Fruit fly (Drosophila melanogaster) whole organism, embryonic: ENCODE data around the gene Men.

ENCODE experiments used
- CG10959 ChIP-seq: fragments of 200-800 bp; sonication (Bioruptor generic); IDR thresholded peaks from 2 replicates; pipeline ENCODE4 v1.3.6; 2022; ENCODE audit warnings: missing biosample characterization, missing genetic modification characterization
- CG11085 ChIP-seq: fragments of 200-800 bp; sonication (Bioruptor generic); IDR thresholded peaks from 2 replicates; pipeline ENCODE4 v1.3.6; 2022; ENCODE audit warnings: missing biosample characterization, missing genetic modification characterization
- CG13296 ChIP-seq: fragments of 200-800 bp; sonication (Bioruptor generic); optimal IDR thresholded peaks from 3 replicates; lab custom pipeline; 2018; ENCODE audit warnings: missing biosample characterization, mild to moderate bottlenecking, missing genetic modification characterization
- CG15601 ChIP-seq: fragments of 200-800 bp; sonication (Bioruptor generic); optimal IDR thresholded peaks from 3 replicates; lab custom pipeline; 2019; ENCODE audit warnings: missing biosample characterization, mild to moderate bottlenecking, missing genetic modification characterization, moderate library complexity
- CG17612 ChIP-seq: fragments of 200-800 bp; sonication (Bioruptor generic); IDR thresholded peaks from 2 replicates; pipeline ENCODE4 v1.3.6; 2022; ENCODE audit warnings: missing biosample characterization, missing genetic modification characterization
- CG2199 ChIP-seq: fragments of 200-800 bp; sonication (Bioruptor generic); IDR thresholded peaks from 3 replicates; pipeline ENCODE4 v1.3.6; 2022; ENCODE audit warnings: missing biosample characterization, missing genetic modification characterization
- CG32772 ChIP-seq: fragments of 200-800 bp; sonication (Bioruptor generic); IDR thresholded peaks from 2 replicates; pipeline ENCODE4 v1.3.6; 2022; ENCODE audit warnings: missing biosample characterization, missing genetic modification characterization
- CG42726 ChIP-seq: fragments of 200-800 bp; sonication (Bioruptor generic); IDR thresholded peaks from 2 replicates; pipeline ENCODE4 v1.3.6; 2022; ENCODE audit warnings: missing biosample characterization, missing genetic modification characterization; ENCODE audit not compliant: partially characterized antibody
- CG4328 ChIP-seq: fragments of 200-800 bp; sonication (Bioruptor generic); optimal IDR thresholded peaks from 3 replicates; lab custom pipeline; 2017; ENCODE audit warnings: missing biosample characterization, missing genetic modification reagents, missing genetic modification characterization
- CG4404 ChIP-seq: fragments of 200-800 bp; sonication (Bioruptor generic); IDR thresholded peaks from 2 replicates; pipeline ENCODE4 v1.3.6; 2022; ENCODE audit warnings: missing biosample characterization, missing genetic modification characterization
- CG8478 ChIP-seq: fragments of >200 bp; optimal IDR thresholded peaks from 2 replicates; lab custom pipeline; 2018
- CG8924 ChIP-seq: fragments of 200-800 bp; optimal IDR thresholded peaks from 3 replicates; lab custom pipeline; 2019; ENCODE audit warnings: missing biosample characterization, mild to moderate bottlenecking, missing genetic modification characterization, moderate library complexity
- CG9797 ChIP-seq: fragments of 200-800 bp; sonication (Bioruptor generic); optimal IDR thresholded peaks from 3 replicates; lab custom pipeline; 2018; ENCODE audit warnings: missing biosample characterization, mild to moderate bottlenecking, missing genetic modification characterization
- CrebB ChIP-seq: fragments of 200-800 bp; sonication (Bioruptor generic); optimal IDR thresholded peaks from 3 replicates; lab custom pipeline; 2018; ENCODE audit warnings: missing biosample characterization, mild to moderate bottlenecking, missing genetic modification characterization
- Dp ChIP-seq: fragments of 200-800 bp; sonication (Bioruptor generic); optimal IDR thresholded peaks from 2 replicates; lab custom pipeline; 2018; ENCODE audit warnings: missing biosample characterization, mild to moderate bottlenecking, missing genetic modification characterization, moderate library complexity
- E2f2 ChIP-seq: fragments of 200-800 bp; sonication (Bioruptor generic); IDR thresholded peaks from 2 replicates; pipeline ENCODE4 v1.3.6; 2022; ENCODE audit warnings: missing biosample characterization, missing genetic modification characterization
- Fer2 ChIP-seq: fragments of 200-800 bp; sonication (Bioruptor generic); optimal IDR thresholded peaks from 2 replicates; lab custom pipeline; 2018; ENCODE audit warnings: missing biosample characterization, mild to moderate bottlenecking, missing genetic modification characterization, moderate library complexity
- H2.0 ChIP-seq: fragments of 200-800 bp; sonication (Bioruptor generic); IDR thresholded peaks from 2 replicates; pipeline ENCODE4 v1.3.6; 2022; ENCODE audit warnings: missing biosample characterization, missing genetic modification characterization
- Hmr ChIP-seq: fragments of 200-800 bp; sonication (Bioruptor generic); optimal IDR thresholded peaks from 3 replicates; lab custom pipeline; 2017; ENCODE audit warnings: mild to moderate bottlenecking, missing biosample characterization, missing genetic modification reagents, missing genetic modification characterization
- Hr78 ChIP-seq, 2 experiments: fragments of 200-800 bp in 1 of 2; fragments of >200 bp in 1 of 2; sonication (Bioruptor generic) in 1 of 2; optimal IDR thresholded peaks; 2 replicates each; lab custom pipeline; 2017 to 2019; ENCODE audit warnings: missing biosample characterization in 2 of 2, missing genetic modification characterization in 2 of 2, mild to moderate bottlenecking in 1 of 2, moderate library complexity in 1 of 2
- MBD-R2 ChIP-seq: fragments of 200-800 bp; sonication (Bioruptor generic); IDR thresholded peaks from 2 replicates; pipeline ENCODE4 v1.3.6; 2022; ENCODE audit warnings: missing biosample characterization, missing genetic modification characterization
- MESR4 ChIP-seq: fragments of 200-800 bp; sonication (Bioruptor generic); optimal IDR thresholded peaks from 2 replicates; lab custom pipeline; 2018; ENCODE audit warnings: missing biosample characterization, mild to moderate bottlenecking, missing genetic modification characterization, moderate library complexity
- Med ChIP-seq: fragments of 200-800 bp; sonication (Bioruptor generic); peaks from one replicate; lab custom pipeline; 2016; ENCODE audit warnings: missing biosample characterization, missing genetic modification characterization, mild to moderate bottlenecking, inconsistent platforms, moderate library complexity
- Myb ChIP-seq: fragments of 200-800 bp; sonication (Bioruptor generic); optimal IDR thresholded peaks from 2 replicates; lab custom pipeline; 2016; ENCODE audit warnings: missing biosample characterization, missing genetic modification characterization
- Sry-β ChIP-seq: fragments of 200-800 bp; sonication (Bioruptor generic); optimal IDR thresholded peaks from 2 replicates; lab custom pipeline; 2018; ENCODE audit warnings: missing biosample characterization, mild to moderate bottlenecking, missing genetic modification characterization, moderate library complexity
- Taf1 ChIP-seq: fragments of 200-800 bp; sonication (Bioruptor generic); IDR thresholded peaks from 2 replicates; pipeline ENCODE4 v1.3.6; 2022; ENCODE audit warnings: missing biosample characterization, missing genetic modification characterization
- bigmax ChIP-seq: fragments of 200-800 bp; sonication (Bioruptor generic); optimal IDR thresholded peaks from 2 replicates; lab custom pipeline; 2018; ENCODE audit warnings: missing biosample characterization, mild to moderate bottlenecking, missing genetic modification characterization
- chinmo ChIP-seq: fragments of 200-800 bp; sonication (Bioruptor generic); IDR thresholded peaks from 4 replicates; pipeline ENCODE4 v1.3.6; 2022; ENCODE audit warnings: missing biosample characterization, missing genetic modification characterization; ENCODE audit not compliant: partially characterized antibody
- ci ChIP-seq: fragments of 200-800 bp; sonication (Bioruptor generic); IDR thresholded peaks from 3 replicates; pipeline ENCODE4 v1.3.6; 2022; ENCODE audit warnings: missing biosample characterization, missing genetic modification characterization
- cwo ChIP-seq: fragments of 200-800 bp; sonication (Bioruptor generic); optimal IDR thresholded peaks from 3 replicates; lab custom pipeline; 2017; ENCODE audit warnings: missing biosample characterization, missing genetic modification characterization, mild to moderate bottlenecking, moderate library complexity, missing genetic modification reagents
- ems ChIP-seq: fragments of 200-800 bp; sonication (Bioruptor generic); optimal IDR thresholded peaks from 3 replicates; lab custom pipeline; 2016; ENCODE audit warnings: missing biosample characterization, missing genetic modification characterization
- esg ChIP-seq: fragments of 200-800 bp; sonication (Bioruptor generic); conservative IDR thresholded peaks from 2 replicates; pipeline ENCODE4 v1.3.6; 2022; ENCODE audit warnings: missing biosample characterization, missing genetic modification characterization
- fd64A ChIP-seq: fragments of 200-800 bp; sonication (Bioruptor generic); optimal IDR thresholded peaks from 3 replicates; lab custom pipeline; 2018; ENCODE audit warnings: missing biosample characterization, mild to moderate bottlenecking, missing genetic modification characterization
- gfzf ChIP-seq: fragments of 200-800 bp; sonication (Bioruptor generic); optimal IDR thresholded peaks from 2 replicates; lab custom pipeline; 2016; ENCODE audit warnings: missing biosample characterization, mild to moderate bottlenecking, missing genetic modification characterization, moderate library complexity
- knrl ChIP-seq: fragments of 200-800 bp; sonication (Bioruptor generic); IDR thresholded peaks from 3 replicates; pipeline ENCODE4 v1.3.6; 2022; ENCODE audit warnings: missing biosample characterization, missing genetic modification characterization; ENCODE audit not compliant: partially characterized antibody
- org-1 ChIP-seq: fragments of 200-800 bp; sonication (Bioruptor generic); optimal IDR thresholded peaks from 2 replicates; lab custom pipeline; 2017; ENCODE audit warnings: missing biosample characterization, missing genetic modification characterization
- pan ChIP-seq, 4 experiments: fragments of >200 bp in 3 of 4; fragments of 200-800 bp in 1 of 4; sonication (Bioruptor generic) in 1 of 4; optimal IDR thresholded peaks in 3 of 4; IDR thresholded peaks in 1 of 4; 2 replicates each; pipeline versions ENCODE4 v1.3.6 to Lab custom; 2017 to 2022; ENCODE audit warnings: missing biosample characterization in 2 of 4, missing genetic modification characterization in 2 of 4, mixed read lengths in 1 of 4
- pita ChIP-seq: fragments of 200-800 bp; sonication (Bioruptor generic); optimal IDR thresholded peaks from 2 replicates; lab custom pipeline; 2017; ENCODE audit warnings: missing biosample characterization, mild to moderate bottlenecking, missing genetic modification characterization
- pzg ChIP-seq: fragments of 200-800 bp; sonication (Bioruptor generic); optimal IDR thresholded peaks from 3 replicates; lab custom pipeline; 2018; ENCODE audit warnings: missing biosample characterization, mild to moderate bottlenecking, missing genetic modification characterization, moderate library complexity
- row ChIP-seq: fragments of 200-800 bp; sonication (Bioruptor generic); IDR thresholded peaks from 3 replicates; pipeline ENCODE4 v1.3.6; 2022; ENCODE audit warnings: missing biosample characterization, missing genetic modification characterization
- sc ChIP-seq, 3 experiments: fragments of >200 bp in 2 of 3; fragments of 200-800 bp in 1 of 3; sonication (Bioruptor generic) in 1 of 3; optimal IDR thresholded peaks; 2 replicates in 2 of 3; 3 replicates in 1 of 3; lab custom pipeline; 2017; ENCODE audit warnings: mild to moderate bottlenecking in 1 of 3, missing biosample characterization in 1 of 3, missing genetic modification characterization in 1 of 3, missing genetic modification reagents in 1 of 3
- seq ChIP-seq: fragments of 200-800 bp; sonication (Bioruptor generic); IDR thresholded peaks from 2 replicates; pipeline ENCODE4 v1.3.6; 2022; ENCODE audit warnings: missing biosample characterization, missing genetic modification characterization
- sna ChIP-seq: fragments of 200-800 bp; sonication (Bioruptor generic); IDR thresholded peaks from 2 replicates; pipeline ENCODE4 v1.3.6; 2022; ENCODE audit warnings: missing biosample characterization, missing genetic modification characterization; ENCODE audit not compliant: partially characterized antibody
- stwl ChIP-seq: fragments of 200-800 bp; sonication (Bioruptor generic); optimal IDR thresholded peaks from 3 replicates; lab custom pipeline; 2018; ENCODE audit warnings: missing biosample characterization, mild to moderate bottlenecking, missing genetic modification characterization, moderate library complexity
- tgo ChIP-seq: fragments of 200-800 bp; sonication (Bioruptor generic); IDR thresholded peaks from 3 replicates; pipeline ENCODE4 v1.3.6; 2022; ENCODE audit warnings: missing biosample characterization, missing genetic modification characterization
- trem ChIP-seq: fragments of 200-800 bp; optimal IDR thresholded peaks from 3 replicates; lab custom pipeline; 2019; ENCODE audit warnings: missing biosample characterization, mild to moderate bottlenecking, missing genetic modification characterization, moderate library complexity
- tx ChIP-seq: fragments of 200-800 bp; sonication (Bioruptor generic); optimal IDR thresholded peaks from 2 replicates; lab custom pipeline; 2016; ENCODE audit warnings: missing biosample characterization, missing genetic modification characterization

Men gene

dm6 chr3R:12678850-12679249, 43.4 kb downstream of the Men start, which contains the start of gene mbo:
TSS of gene mbo (minus strand) at chr3R:12679052.
- TF ChIP-seq sc (optimal IDR thresholded peaks at IDR 0.05; lab: Kevin White, UChicago) (no peak), sc (GFP tag; optimal IDR thresholded peaks at IDR 0.05; lab: Kevin White, UChicago) (no peak), Fer2 (tag; lab: Kevin White, UChicago) (no peak), Med (GFP tag; lab: Kevin White, UChicago) (peak; percentile 3), Taf1 (no peak), MBD-R2 (GFP tag; lab: Robert Waterston, UW) (peak; percentile 81), CG42726 (GFP tag; lab: Robert Waterston, UW) (no peak), ci (GFP tag; lab: Robert Waterston, UW) (no peak), E2f2 (GFP tag; lab: Robert Waterston, UW) (peak; percentile 35; the same call in 1 of the 2 replicates), trem (tag; lab: Kevin White, UChicago) (peak; percentile 34), MESR4 (GFP tag; lab: Kevin White, UChicago) (peak; percentile 38), gfzf (GFP tag; lab: Kevin White, UChicago) (peak; percentile 76), seq (GFP tag; lab: Robert Waterston, UW) (no peak), Dp (GFP tag; lab: Kevin White, UChicago) (peak; percentile 36), CG15601 (peak; percentile 74), CG9797 (GFP tag; lab: Kevin White, UChicago) (peak; percentile 55), Myb (GFP tag; lab: Kevin White, UChicago) (peak; percentile 13), stwl (tag; lab: Kevin White, UChicago) (peak; percentile 85), H2.0 (GFP tag; lab: Robert Waterston, UW) (no peak), pzg (peak; percentile 25)

- TF ChIP-seq knrl (GFP tag; lab: Robert Waterston, UW): no peak
- no peak for TF ChIP-seq sna (GFP tag; lab: Robert Waterston, UW)
- TF ChIP-seq CG13296: no peak
- no peak for TF ChIP-seq ems (GFP tag; lab: Kevin White, UChicago)
- TF ChIP-seq CG4404 (GFP tag; lab: Robert Waterston, UW): no peak
- no peak for TF ChIP-seq bigmax (GFP tag; lab: Kevin White, UChicago)
- TF ChIP-seq tgo (GFP tag; lab: Robert Waterston, UW): no peak
- no peak for TF ChIP-seq CrebB (tag; lab: Kevin White, UChicago)
Observed at dm6 chr3R:12676160-12676559, 46.1 kb downstream of the Men start, which contains the start of gene CG43630. TSS of gene CG43630 (minus strand) at chr3R:12676260.

dm6 chr3R:12674041-12674623, 48.1 kb downstream of the Men start, which contains the start of gene Gnmt:
TSS of gene Gnmt (plus strand) at chr3R:12674608.
- TF ChIP-seq CG11085 (GFP tag; lab: Robert Waterston, UW) (no peak), Sry-β (GFP tag; lab: Kevin White, UChicago) (no peak), CG17612 (GFP tag; lab: Robert Waterston, UW) (no peak), tx (GFP tag; lab: Kevin White, UChicago) (no peak), CG32772 (GFP tag; lab: Robert Waterston, UW) (no peak), cwo (GFP tag; lab: Kevin White, UChicago) (peak; percentile 86), pita (GFP tag; lab: Kevin White, UChicago) (no peak), chinmo (GFP tag; lab: Robert Waterston, UW) (0 out of 4 replicates have a peak, but pooled peaks have one; percentile 19), fd64A (GFP tag; lab: Kevin White, UChicago) (no peak), CG4328 (GFP tag; lab: Kevin White, UChicago) (no peak), CG8924 (tag; lab: Kevin White, UChicago) (no peak), Hmr (GFP tag; lab: Kevin White, UChicago) (peak; percentile 21), CG10959 (GFP tag; lab: Robert Waterston, UW) (no peak), Hr78 (GFP tag; optimal IDR thresholded peaks at IDR 0.05; lab: Kevin White, UChicago) (peak in 1 of 2 experiments; percentile 87), CG2199 (GFP tag; lab: Robert Waterston, UW) (no peak), pan (optimal IDR thresholded peaks at IDR 0.05; lab: Kevin White, UChicago) (no peak), pan (GFP tag; optimal IDR thresholded peaks at IDR 0.05 in 1 of 2, IDR thresholded peaks at IDR 0.05 in 1 of 2) (peak in 1 of 2 experiments; percentile 16), org-1 (GFP tag; lab: Kevin White, UChicago) (no peak), esg (GFP tag; lab: Robert Waterston, UW) (no peak), row (peak; percentile 52; the same call in 2 of the 3 replicates), CG8478 (lab: Kevin White, UChicago) (no peak)
